Worm (Caenorhabditis elegans) whole organism, L4 larva: ENCODE measurements around the gene his-42.
A peak's percentile ranks its signal among the peaks of the same experiment; 100 is the strongest.

ENCODE experiments used
- daf-16 ChIP-seq, 3 experiments: sonication (generic microtip); optimal IDR thresholded peaks; 2 replicates each; lab custom pipeline; 2016 to 2017; ENCODE audit warnings: missing genetic modification characterization in 3 of 3, missing genetic modification reagents in 3 of 3, mild to moderate bottlenecking in 2 of 3, missing compliant biosample characterization in 2 of 3, missing biosample characterization in 1 of 3, moderate library complexity in 1 of 3

The his-42 gene

ce11 chrII:13780792-13781248, 47.7 kb downstream of the his-42 start (continued):
- TF ChIP-seq daf-16 (GFP tag; optimal IDR thresholded peaks at IDR 0.05; lab: Kevin White, UChicago) (peak in 1 of 2 experiments; percentile 58), daf-16 (tag; optimal IDR thresholded peaks at IDR 0.05; lab: Kevin White, UChicago) (peak; percentile 85)
